Fruit fly (Drosophila melanogaster) whole organism, pupa: Measurements from ENCODE around the gene Cp15.
A peak's percentile ranks its signal among the peaks of the same experiment; 100 is the strongest.

ENCODE experiments used
- CG13204 ChIP-seq: fragments of 200-800 bp; sonication (Bioruptor generic); optimal IDR thresholded peaks from 2 replicates; lab custom pipeline; 2018; ENCODE audit warnings: missing biosample characterization, mild to moderate bottlenecking, missing genetic modification characterization, moderate library complexity
- CG14655 ChIP-seq: fragments of 200-800 bp; sonication (Bioruptor generic); optimal IDR thresholded peaks from 3 replicates; lab custom pipeline; 2017; ENCODE audit warnings: mild to moderate bottlenecking, missing biosample characterization, missing genetic modification reagents, missing genetic modification characterization
- CG8159 ChIP-seq: fragments of 200-800 bp; sonication (Bioruptor generic); optimal IDR thresholded peaks from 3 replicates; lab custom pipeline; 2018; ENCODE audit warnings: missing biosample characterization, mild to moderate bottlenecking, missing genetic modification characterization, moderate library complexity
- D1 ChIP-seq: fragments of 200-800 bp; sonication (Bioruptor generic); optimal IDR thresholded peaks from 2 replicates; lab custom pipeline; 2018; ENCODE audit warnings: missing biosample characterization, mild to moderate bottlenecking, missing genetic modification characterization, moderate library complexity
- Ets98B ChIP-seq: fragments of 200-800 bp; sonication (Bioruptor generic); IDR thresholded peaks from 2 replicates; pipeline ENCODE4 v1.3.6; 2022; ENCODE audit warnings: missing biosample characterization, missing genetic modification characterization
- Pif1B ChIP-seq: fragments of 200-800 bp; sonication (Bioruptor generic); optimal IDR thresholded peaks from 3 replicates; lab custom pipeline; 2016; ENCODE audit warnings: missing biosample characterization, missing genetic modification characterization
- fd96Ca ChIP-seq: fragments of 200-800 bp; sonication (Bioruptor generic); IDR thresholded peaks from 3 replicates; pipeline ENCODE4 v1.3.6; 2022; ENCODE audit warnings: missing biosample characterization, missing genetic modification characterization

DNA sequence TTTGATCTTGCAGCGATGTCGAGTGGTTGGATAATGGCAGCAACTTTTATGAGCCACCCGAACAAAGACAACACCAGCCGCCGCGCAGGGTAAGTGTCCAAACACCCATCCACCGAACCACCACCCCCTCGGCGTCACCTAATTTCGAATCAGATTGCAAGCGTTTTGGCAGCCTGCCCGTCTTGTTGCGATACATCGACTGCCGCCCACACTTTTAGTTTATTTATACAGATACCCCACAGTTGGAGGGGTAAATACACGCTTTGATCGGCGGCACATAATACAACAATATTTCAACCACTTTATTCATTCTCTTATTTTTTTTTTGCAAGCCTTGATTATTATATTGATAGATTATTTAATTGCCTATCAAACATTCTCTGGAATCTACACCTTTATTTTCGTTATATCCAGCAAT, 34.8 kb downstream of the Cp15 start:
- TF ChIP-seq Pif1B (GFP tag; lab: Kevin White, UChicago) (no peak), D1 (tag; lab: Kevin White, UChicago) (no peak), CG8159 (tag; lab: Kevin White, UChicago) (no peak), CG14655 (GFP tag; lab: Kevin White, UChicago) (no peak), Ets98B (GFP tag; lab: Robert Waterston, UW) (peak; percentile 64), CG13204 (GFP tag; lab: Kevin White, UChicago) (no peak), fd96Ca (GFP tag; lab: Robert Waterston, UW) (peak; percentile 12; the same call in 1 of the 3 replicates)
